Worm (Caenorhabditis elegans): ENCODE data around the gene zip-6.
"Not testable (repeated sequence)": the region's sequence is repeated elsewhere in the genome, so short reads cannot be mapped to it uniquely, and the experiment has no call there.

The zip-6 gene

DNA sequence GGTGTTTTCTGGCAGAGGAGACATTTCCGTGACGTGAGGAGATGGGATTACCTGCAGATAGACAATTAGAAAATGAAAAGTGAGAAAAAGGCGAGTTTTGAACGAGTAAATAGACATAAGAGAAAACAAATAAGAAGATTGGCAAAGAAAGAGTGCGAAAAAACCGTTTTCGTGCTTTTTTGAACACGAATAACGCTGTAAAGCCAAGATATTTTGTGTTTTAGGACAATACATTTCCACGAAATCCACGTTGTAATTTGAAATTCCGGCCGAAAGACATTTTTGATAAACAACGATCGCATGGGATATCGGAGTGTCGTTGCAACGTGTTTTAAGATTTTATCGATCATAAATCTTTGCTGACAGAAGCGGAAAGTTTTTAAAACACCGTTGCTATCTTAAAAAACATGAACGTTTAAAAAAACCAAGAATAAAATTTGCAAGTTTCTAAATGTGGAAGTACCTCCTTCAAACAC, 7.1 kb downstream of the zip-6 start, which contains the start of gene adk-1:
Gene adk-1 (minus strand): TSS at position 51 of the 476 bp plus-strand sequence.
- no peak for TF ChIP-seq ztf-29 (GFP tag; IDR thresholded peaks at IDR 0.05)
- TF ChIP-seq tab-1 (GFP tag; IDR thresholded peaks at IDR 0.05), result no peak
- no peak for TF ChIP-seq ref-1 (GFP tag; conservative IDR thresholded peaks at IDR 0.05)
- TF ChIP-seq T22C8.4 (GFP tag; IDR thresholded peaks at IDR 0.05), result no peak
- TF ChIP-seq klf-2 (GFP tag; conservative IDR thresholded peaks at IDR 0.05), result no peak
- no peak for TF ChIP-seq flt-1 (GFP tag; IDR thresholded peaks at IDR 0.05)
- no peak for TF ChIP-seq ztf-23 (GFP tag; IDR thresholded peaks at IDR 0.05)
- no peak for TF ChIP-seq med-1 (GFP tag; optimal IDR thresholded peaks at IDR 0.05; ENCODE audit: insufficient read depth)
- TF ChIP-seq cog-1 (tag; optimal IDR thresholded peaks at IDR 0.05), result no peak

DNA sequence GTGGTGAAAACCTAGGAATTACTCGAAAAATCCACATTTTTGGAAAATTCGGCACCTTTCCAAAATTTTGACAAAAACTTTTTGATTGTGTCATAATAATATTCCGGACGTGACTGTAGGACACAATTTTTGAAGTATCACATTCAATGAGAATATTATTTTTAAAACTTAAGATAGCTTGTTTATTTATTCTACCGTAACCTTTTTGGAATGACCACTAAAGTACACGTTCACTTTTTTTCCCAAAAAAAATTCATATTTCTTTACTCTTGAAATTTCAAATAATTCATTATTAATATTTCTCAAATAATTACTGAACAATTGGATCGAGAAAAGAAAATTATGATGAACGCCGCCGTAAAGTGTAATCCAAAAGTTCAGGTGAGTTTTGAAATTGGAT, 10.8 kb downstream of the zip-6 start, which contains the start of gene R07H5.9:
Gene R07H5.9 (plus strand): TSS at position 301 of the 400 bp plus-strand sequence.
- TF ChIP-seq cog-1 (tag; optimal IDR thresholded peaks at IDR 0.05) (no peak), ztf-23 (GFP tag; IDR thresholded peaks at IDR 0.05) (no peak), flt-1 (GFP tag; IDR thresholded peaks at IDR 0.05) (no peak), klf-2 (GFP tag; conservative IDR thresholded peaks at IDR 0.05) (no peak)

DNA sequence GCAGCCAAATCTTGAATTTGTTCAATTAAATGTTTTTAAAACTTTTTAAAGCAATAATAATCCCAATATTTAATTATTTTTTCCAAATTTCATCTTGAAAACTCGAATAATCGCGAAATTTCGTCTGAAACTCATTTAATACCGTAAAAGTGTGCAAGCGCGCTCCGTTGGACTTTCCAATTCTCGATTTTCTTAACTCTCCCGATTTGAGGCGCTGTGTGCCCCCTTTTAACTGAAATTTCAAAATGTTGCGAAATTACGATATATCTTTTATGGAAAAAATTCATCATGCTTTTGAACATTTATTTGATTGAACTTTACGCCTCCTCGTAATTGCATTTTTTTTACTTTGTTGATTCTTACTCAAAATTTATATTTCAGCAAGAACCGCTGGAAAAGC, 15.5 kb downstream of the zip-6 start, which contains the start of gene R07H5.11:
Gene R07H5.11 (plus strand): TSS at position 380 of the 400 bp plus-strand sequence.
- TF ChIP-seq klf-2 (GFP tag; conservative IDR thresholded peaks at IDR 0.05); ref-1 (GFP tag; conservative IDR thresholded peaks at IDR 0.05); T22C8.4 (GFP tag; IDR thresholded peaks at IDR 0.05): not testable (repeated sequence)

DNA sequence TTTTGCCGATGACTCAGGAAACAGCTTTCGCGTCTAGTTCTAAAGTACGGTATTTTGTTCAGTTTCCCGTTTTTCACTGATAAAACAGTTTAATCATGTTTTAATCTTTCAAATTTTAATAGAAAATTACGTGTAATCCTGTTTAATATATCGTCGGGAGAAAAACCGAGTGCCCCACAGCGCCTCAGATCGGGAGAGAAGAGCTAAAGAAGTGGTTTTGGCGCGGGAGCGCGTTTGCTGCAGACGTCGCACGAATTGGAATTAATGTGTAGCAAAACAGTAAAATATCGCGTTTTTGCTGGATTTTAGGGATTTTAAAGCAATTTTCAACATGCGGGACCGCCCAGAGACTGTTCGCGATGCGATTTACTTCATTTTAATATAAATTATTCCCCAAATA, 17.3 kb downstream of the zip-6 start:
- TF ChIP-seq flt-1 (GFP tag; IDR thresholded peaks at IDR 0.05) (0 out of 2 replicates have a peak, but pooled peaks have one; percentile 58), klf-2 (GFP tag; conservative IDR thresholded peaks at IDR 0.05) (peak; percentile 72), ztf-23 (GFP tag; IDR thresholded peaks at IDR 0.05) (peak; percentile 70; the same call in 1 of the 2 replicates)

DNA sequence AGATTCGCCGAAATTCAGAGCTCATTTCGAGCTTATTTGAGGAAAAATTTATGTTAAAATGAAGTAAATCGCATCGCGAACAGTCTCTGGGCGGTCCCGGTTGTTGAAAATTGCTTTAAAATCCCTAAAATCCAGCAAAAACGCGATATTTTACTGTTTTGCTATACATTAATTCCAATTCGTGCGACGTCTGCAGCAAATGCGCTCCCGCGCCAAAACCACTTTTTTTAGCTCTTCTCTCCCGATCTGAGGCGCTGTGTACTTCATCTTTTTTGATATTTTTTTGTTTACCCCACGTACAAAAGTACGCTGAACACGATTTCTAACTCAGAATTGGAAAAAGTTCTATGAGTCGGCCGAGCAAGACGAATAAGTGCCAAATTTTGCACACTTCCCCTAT, 19.0 kb downstream of the zip-6 start, which contains the start of gene R07H5.16:
Gene R07H5.16 (plus strand): TSS at position 348 of the 400 bp plus-strand sequence.
- 0 out of 2 replicates have a peak, but pooled peaks have one; percentile 39 for TF ChIP-seq klf-2 (GFP tag; conservative IDR thresholded peaks at IDR 0.05)

DNA sequence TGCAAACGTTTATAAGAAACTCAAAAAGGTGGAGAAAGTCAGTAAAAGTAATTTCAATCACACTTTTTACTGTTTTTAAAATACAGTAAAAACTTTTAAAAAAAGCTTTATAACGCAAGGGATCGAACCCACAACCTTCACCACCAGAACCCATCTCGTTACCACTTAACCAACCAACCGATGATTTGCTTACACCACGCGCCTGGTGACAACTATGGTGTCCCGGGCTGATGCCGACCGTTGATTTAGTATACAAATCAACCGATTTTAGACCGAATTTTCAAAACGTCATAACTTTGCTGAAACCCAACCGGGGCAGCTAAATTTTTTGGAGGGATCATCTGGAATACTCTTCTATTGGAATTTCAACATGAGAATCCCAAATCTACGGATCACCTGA, 21.1 kb downstream of the zip-6 start:
- peak; percentile 77; the same call in 1 of the 2 replicates for TF ChIP-seq ztf-23 (GFP tag; IDR thresholded peaks at IDR 0.05)
- TF ChIP-seq ref-1 (GFP tag; conservative IDR thresholded peaks at IDR 0.05), result peak; percentile 59
- peak; percentile 62; the same call in 1 of the 2 replicates for TF ChIP-seq ztf-29 (GFP tag; IDR thresholded peaks at IDR 0.05)
- 0 out of 2 replicates have a peak, but pooled peaks have one; percentile 50 for TF ChIP-seq T22C8.4 (GFP tag; IDR thresholded peaks at IDR 0.05)
- peak; percentile 84 for TF ChIP-seq tab-1 (GFP tag; IDR thresholded peaks at IDR 0.05)
- peak; percentile 53; the same call in 1 of the 2 replicates for TF ChIP-seq klf-2 (GFP tag; conservative IDR thresholded peaks at IDR 0.05)

DNA sequence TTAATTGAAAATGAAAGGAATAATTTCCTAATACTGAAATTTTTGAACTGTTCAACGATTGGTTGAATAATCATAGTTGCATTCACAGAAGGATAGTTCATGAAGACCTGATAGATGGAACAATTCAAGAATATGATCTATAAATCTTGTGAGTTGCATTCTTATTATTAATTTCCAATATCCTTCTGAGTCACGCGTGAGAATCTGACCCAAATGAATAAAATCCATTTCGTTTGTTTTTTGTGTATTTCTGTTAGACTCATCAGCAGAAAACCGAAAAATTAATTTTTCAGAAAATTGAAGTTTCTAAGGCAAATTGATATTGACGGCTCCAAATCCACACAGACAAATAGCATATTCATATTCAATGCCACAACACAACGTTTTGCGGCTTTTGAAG, 28.5 kb downstream of the zip-6 start, which contains the start of gene fbxb-79:
Gene fbxb-79 (minus strand): TSS at position 101 of the 400 bp plus-strand sequence.
- TF ChIP-seq flt-1 (GFP tag; IDR thresholded peaks at IDR 0.05) (no peak), tab-1 (GFP tag; IDR thresholded peaks at IDR 0.05) (no peak), T22C8.4 (GFP tag; IDR thresholded peaks at IDR 0.05) (no peak), ztf-23 (GFP tag; IDR thresholded peaks at IDR 0.05) (no peak), ztf-29 (GFP tag; IDR thresholded peaks at IDR 0.05) (no peak), klf-2 (GFP tag; conservative IDR thresholded peaks at IDR 0.05) (no peak), med-1 (GFP tag; optimal IDR thresholded peaks at IDR 0.05; ENCODE audit: insufficient read depth) (no peak), cog-1 (tag; optimal IDR thresholded peaks at IDR 0.05) (no peak), ref-1 (GFP tag; conservative IDR thresholded peaks at IDR 0.05) (no peak)

DNA sequence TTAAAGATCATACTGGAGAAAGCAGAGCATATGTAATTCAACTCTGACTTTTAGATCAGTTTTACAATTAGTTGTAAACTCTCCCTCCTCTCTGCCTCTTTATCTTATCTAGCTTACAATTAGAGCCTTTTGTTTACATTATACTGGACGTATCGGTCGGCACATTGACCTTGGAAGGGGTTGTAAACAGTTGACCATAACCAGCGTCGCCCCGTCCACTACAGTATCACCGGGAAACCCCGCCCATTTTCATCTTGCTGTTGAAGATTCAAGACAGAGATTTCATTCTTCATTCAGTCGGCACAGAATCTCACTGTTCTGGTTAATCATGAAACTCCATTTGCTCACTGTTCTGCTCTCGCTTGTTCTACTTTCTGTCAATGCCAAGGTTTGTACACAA, 31.2 kb downstream of the zip-6 start, which contains the start of gene sdz-27:
Gene sdz-27 (plus strand): TSS at position 301 of the 400 bp plus-strand sequence.
- TF ChIP-seq ztf-29 (GFP tag; IDR thresholded peaks at IDR 0.05) (no peak), cog-1 (tag; optimal IDR thresholded peaks at IDR 0.05) (no peak), ztf-23 (GFP tag; IDR thresholded peaks at IDR 0.05) (no peak), T22C8.4 (GFP tag; IDR thresholded peaks at IDR 0.05) (no peak)

DNA sequence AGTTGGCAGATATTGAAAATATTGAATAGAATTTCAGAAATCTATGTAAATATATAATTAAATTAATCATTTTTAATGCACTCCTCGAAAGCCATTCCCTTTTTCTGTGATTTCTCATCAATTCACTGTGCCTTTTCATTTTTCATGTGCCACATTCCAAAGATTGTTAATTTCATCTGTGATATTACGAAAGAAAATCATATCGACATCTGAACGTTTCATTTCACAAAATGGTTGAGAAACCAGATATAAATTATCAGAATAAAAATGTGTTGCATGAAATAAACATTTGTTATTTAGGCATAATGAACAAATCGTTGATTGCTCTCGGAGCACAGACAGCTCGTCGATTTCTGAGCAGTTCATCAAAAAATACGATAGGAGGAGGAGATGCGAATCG, 33.9 kb downstream of the zip-6 start, which contains the start of gene nuaf-3:
Gene nuaf-3 (plus strand): TSS at position 301 of the 400 bp plus-strand sequence.
- TF ChIP-seq cog-1 (tag; optimal IDR thresholded peaks at IDR 0.05), result no peak
- TF ChIP-seq ref-1 (GFP tag; conservative IDR thresholded peaks at IDR 0.05), result no peak
- TF ChIP-seq klf-2 (GFP tag; conservative IDR thresholded peaks at IDR 0.05), result no peak
- no peak for TF ChIP-seq flt-1 (GFP tag; IDR thresholded peaks at IDR 0.05)
- no peak for TF ChIP-seq T22C8.4 (GFP tag; IDR thresholded peaks at IDR 0.05)
- no peak for TF ChIP-seq tab-1 (GFP tag; IDR thresholded peaks at IDR 0.05)
- TF ChIP-seq ztf-23 (GFP tag; IDR thresholded peaks at IDR 0.05), result no peak
- TF ChIP-seq ztf-29 (GFP tag; IDR thresholded peaks at IDR 0.05), result no peak
- TF ChIP-seq med-1 (GFP tag; optimal IDR thresholded peaks at IDR 0.05; ENCODE audit: insufficient read depth), result no peak

DNA sequence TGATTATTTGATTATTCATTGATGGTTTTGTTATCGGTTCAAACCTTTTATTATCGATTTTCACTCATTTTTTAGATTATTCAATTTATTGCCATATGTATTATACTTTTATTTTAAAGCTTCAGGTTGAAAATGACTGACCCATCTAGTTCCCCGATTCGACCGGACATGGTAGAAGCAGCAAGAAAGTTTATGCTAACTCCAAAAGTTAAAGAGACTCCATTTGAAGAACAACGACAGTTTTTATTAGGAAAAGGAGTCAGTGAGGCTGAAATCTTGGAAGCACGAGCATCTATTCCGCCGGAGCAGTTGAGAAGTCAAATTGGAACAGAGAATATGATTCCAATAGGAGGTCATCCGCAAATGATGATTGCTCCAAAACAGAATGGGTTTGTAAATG, 34.9 kb downstream of the zip-6 start, which contains the start of gene prx-14:
Gene prx-14 (plus strand): TSS at position 120 of the 400 bp plus-strand sequence.
- TF ChIP-seq T22C8.4 (GFP tag; IDR thresholded peaks at IDR 0.05) (no peak), flt-1 (GFP tag; IDR thresholded peaks at IDR 0.05) (no peak), tab-1 (GFP tag; IDR thresholded peaks at IDR 0.05) (no peak), med-1 (GFP tag; optimal IDR thresholded peaks at IDR 0.05; ENCODE audit: insufficient read depth) (no peak), ztf-29 (GFP tag; IDR thresholded peaks at IDR 0.05) (no peak), ztf-23 (GFP tag; IDR thresholded peaks at IDR 0.05) (no peak), klf-2 (GFP tag; conservative IDR thresholded peaks at IDR 0.05) (no peak), ref-1 (GFP tag; conservative IDR thresholded peaks at IDR 0.05) (no peak), cog-1 (tag; optimal IDR thresholded peaks at IDR 0.05) (no peak)
